Fruit fly (Drosophila melanogaster) whole organism, embryonic: Measurements from ENCODE around the gene hiro.

ENCODE experiments used
- Asciz ChIP-seq: fragments of 200-800 bp; sonication (Bioruptor generic); optimal IDR thresholded peaks from 2 replicates; lab custom pipeline; 2017; ENCODE audit warnings: missing biosample characterization, mild to moderate bottlenecking, missing genetic modification characterization, missing genetic modification reagents
- CG11456 ChIP-seq: fragments of 200-800 bp; sonication (Bioruptor generic); IDR thresholded peaks from 3 replicates; pipeline ENCODE4 v1.3.6; 2022; ENCODE audit warnings: missing biosample characterization, missing genetic modification characterization
- CG12104 ChIP-seq: fragments of 200-800 bp; sonication (Bioruptor generic); optimal IDR thresholded peaks from 3 replicates; lab custom pipeline; 2016; ENCODE audit warnings: missing biosample characterization, missing genetic modification characterization
- CG13775 ChIP-seq: fragments of 200-800 bp; sonication (Bioruptor generic); optimal IDR thresholded peaks from 3 replicates; lab custom pipeline; 2017; ENCODE audit warnings: missing biosample characterization, mild to moderate bottlenecking, missing genetic modification characterization
- CG14667 ChIP-seq: fragments of 200-800 bp; sonication (Bioruptor generic); IDR thresholded peaks from 2 replicates; pipeline ENCODE4 v1.3.6; 2022; ENCODE audit warnings: missing biosample characterization, missing genetic modification characterization
- CG15479 ChIP-seq: fragments of 200-800 bp; sonication (Bioruptor generic); optimal IDR thresholded peaks from 3 replicates; lab custom pipeline; 2019; ENCODE audit warnings: missing biosample characterization, mild to moderate bottlenecking, missing genetic modification characterization, moderate library complexity
- CG15514 ChIP-seq: fragments of 200-800 bp; sonication (Bioruptor generic); optimal IDR thresholded peaks from 3 replicates; lab custom pipeline; 2017; ENCODE audit warnings: missing biosample characterization, missing genetic modification characterization, mild to moderate bottlenecking, moderate library complexity, missing genetic modification reagents
- CG16813 ChIP-seq: fragments of 200-800 bp; sonication (Bioruptor generic); IDR thresholded peaks from 3 replicates; pipeline ENCODE4 v1.3.6; 2022; ENCODE audit warnings: missing biosample characterization, missing genetic modification characterization; ENCODE audit not compliant: partially characterized antibody
- CG2116 ChIP-seq: fragments of 200-800 bp; sonication (Bioruptor generic); optimal IDR thresholded peaks from 3 replicates; lab custom pipeline; 2018; ENCODE audit warnings: missing biosample characterization, mild to moderate bottlenecking, missing genetic modification characterization
- CG3995 ChIP-seq: fragments of 200-800 bp; sonication (Bioruptor generic); optimal IDR thresholded peaks from 3 replicates; lab custom pipeline; 2016; ENCODE audit warnings: missing biosample characterization, missing genetic modification characterization
- CG4617 ChIP-seq: fragments of 200-800 bp; sonication (Bioruptor generic); optimal IDR thresholded peaks from 3 replicates; lab custom pipeline; 2016; ENCODE audit warnings: missing biosample characterization, missing genetic modification characterization, borderline replicate concordance
- CG4730 ChIP-seq: fragments of 200-800 bp; sonication (Bioruptor generic); IDR thresholded peaks from 2 replicates; pipeline ENCODE4 v1.3.6; 2022; ENCODE audit warnings: missing biosample characterization, missing genetic modification characterization
- CG8924 ChIP-seq: fragments of 200-800 bp; optimal IDR thresholded peaks from 3 replicates; lab custom pipeline; 2019; ENCODE audit warnings: missing biosample characterization, mild to moderate bottlenecking, missing genetic modification characterization, moderate library complexity
- CG9215 ChIP-seq: fragments of 200-800 bp; sonication (Bioruptor generic); IDR thresholded peaks from 2 replicates; pipeline ENCODE4 v1.3.6; 2022; ENCODE audit warnings: missing biosample characterization, missing genetic modification characterization
- CG9727 ChIP-seq: fragments of 200-800 bp; sonication (Bioruptor generic); optimal IDR thresholded peaks from 3 replicates; lab custom pipeline; 2017; ENCODE audit warnings: missing biosample characterization, mild to moderate bottlenecking, missing genetic modification characterization
- CG9817 ChIP-seq: fragments of 200-800 bp; sonication (Bioruptor generic); optimal IDR thresholded peaks from 2 replicates; lab custom pipeline; 2018; ENCODE audit warnings: missing biosample characterization, mild to moderate bottlenecking, missing genetic modification characterization, moderate library complexity
- CG9876 ChIP-seq: fragments of 200-800 bp; sonication (Bioruptor generic); optimal IDR thresholded peaks from 2 replicates; lab custom pipeline; 2016; ENCODE audit warnings: missing biosample characterization, missing genetic modification characterization
- CTCF ChIP-seq: fragments of 200-800 bp; sonication (Bioruptor generic); optimal IDR thresholded peaks from 2 replicates; lab custom pipeline; 2017; ENCODE audit warnings: missing biosample characterization, mild to moderate bottlenecking, missing genetic modification characterization, moderate library complexity
- Dek ChIP-seq: fragments of 200-800 bp; sonication (Bioruptor generic); optimal IDR thresholded peaks from 3 replicates; lab custom pipeline; 2019; ENCODE audit warnings: missing biosample characterization, mild to moderate bottlenecking, missing genetic modification characterization, moderate library complexity
- Doc2 ChIP-seq: fragments of 200-800 bp; sonication (Bioruptor generic); IDR thresholded peaks from 2 replicates; pipeline ENCODE4 v1.3.6; 2022; ENCODE audit warnings: missing biosample characterization, missing genetic modification characterization
- Dp ChIP-seq: fragments of 200-800 bp; sonication (Bioruptor generic); optimal IDR thresholded peaks from 2 replicates; lab custom pipeline; 2018; ENCODE audit warnings: missing biosample characterization, mild to moderate bottlenecking, missing genetic modification characterization, moderate library complexity
- H2.0 ChIP-seq: fragments of 200-800 bp; sonication (Bioruptor generic); IDR thresholded peaks from 2 replicates; pipeline ENCODE4 v1.3.6; 2022; ENCODE audit warnings: missing biosample characterization, missing genetic modification characterization
- Kr ChIP-seq: fragments of 200-800 bp; sonication (Bioruptor generic); optimal IDR thresholded peaks from 2 replicates; lab custom pipeline; 2017; ENCODE audit warnings: missing biosample characterization, mild to moderate bottlenecking, missing genetic modification characterization
- Meics ChIP-seq: fragments of 200-800 bp; sonication (Bioruptor generic); optimal IDR thresholded peaks from 2 replicates; lab custom pipeline; 2017; ENCODE audit warnings: missing biosample characterization, mild to moderate bottlenecking, missing genetic modification characterization
- Vsx1 ChIP-seq: fragments of 200-800 bp; sonication (Bioruptor generic); optimal IDR thresholded peaks from 2 replicates; lab custom pipeline; 2017; ENCODE audit warnings: missing biosample characterization, mild to moderate bottlenecking, missing genetic modification characterization, missing genetic modification reagents
- Xbp1 ChIP-seq: fragments of 200-800 bp; sonication (Bioruptor generic); optimal IDR thresholded peaks from 3 replicates; lab custom pipeline; 2016; ENCODE audit warnings: missing biosample characterization, mild to moderate bottlenecking, missing genetic modification characterization
- ab ChIP-seq: fragments of 200-800 bp; sonication (Bioruptor generic); optimal IDR thresholded peaks from 2 replicates; lab custom pipeline; 2016; ENCODE audit warnings: missing biosample characterization, missing genetic modification characterization
- bsh ChIP-seq, 2 experiments: fragments of 200-800 bp; sonication (Bioruptor generic); optimal IDR thresholded peaks; 2 replicates each; lab custom pipeline; 2017 to 2018; ENCODE audit warnings: mild to moderate bottlenecking in 2 of 2, missing biosample characterization in 2 of 2, missing genetic modification characterization in 2 of 2, moderate library complexity in 1 of 2
- chinmo ChIP-seq: fragments of 200-800 bp; sonication (Bioruptor generic); IDR thresholded peaks from 4 replicates; pipeline ENCODE4 v1.3.6; 2022; ENCODE audit warnings: missing biosample characterization, missing genetic modification characterization; ENCODE audit not compliant: partially characterized antibody
- crol ChIP-seq: fragments of 200-800 bp; sonication (Bioruptor generic); IDR thresholded peaks from 2 replicates; pipeline ENCODE4 v1.3.6; 2022; ENCODE audit warnings: missing biosample characterization, missing genetic modification characterization
- da ChIP-seq: fragments of 200-800 bp; sonication (Bioruptor generic); optimal IDR thresholded peaks from 2 replicates; lab custom pipeline; 2016; ENCODE audit warnings: missing biosample characterization, missing genetic modification characterization
- dmrt11E ChIP-seq: fragments of 200-800 bp; sonication (Bioruptor generic); optimal IDR thresholded peaks from 3 replicates; lab custom pipeline; 2018; ENCODE audit warnings: missing biosample characterization, mild to moderate bottlenecking, missing genetic modification characterization, moderate library complexity
- dpn ChIP-seq, 2 experiments: fragments of 200-800 bp; sonication (Bioruptor generic); optimal IDR thresholded peaks; 3 replicates each; lab custom pipeline; 2016; ENCODE audit warnings: missing biosample characterization in 2 of 2, missing genetic modification characterization in 2 of 2
- exex ChIP-seq: fragments of 200-800 bp; sonication (Bioruptor generic); optimal IDR thresholded peaks from 4 replicates; lab custom pipeline; 2018; ENCODE audit warnings: missing biosample characterization, mild to moderate bottlenecking, missing genetic modification characterization, moderate library complexity
- fd96Cb ChIP-seq: fragments of 200-800 bp; sonication (Bioruptor generic); optimal IDR thresholded peaks from 2 replicates; lab custom pipeline; 2018; ENCODE audit warnings: missing biosample characterization, mild to moderate bottlenecking, missing genetic modification characterization, moderate library complexity
- inv ChIP-seq: fragments of 200-800 bp; sonication (Bioruptor generic); IDR thresholded peaks from 2 replicates; pipeline ENCODE4 v1.3.6; 2022; ENCODE audit warnings: missing biosample characterization, missing genetic modification characterization; ENCODE audit not compliant: partially characterized antibody
- lbe ChIP-seq: fragments of 200-800 bp; sonication (Bioruptor generic); optimal IDR thresholded peaks from 2 replicates; lab custom pipeline; 2016; ENCODE audit warnings: missing biosample characterization, mild to moderate bottlenecking, missing genetic modification characterization
- onecut ChIP-seq: fragments of 200-800 bp; sonication (Bioruptor generic); IDR thresholded peaks from 2 replicates; pipeline ENCODE4 v1.3.6; 2022; ENCODE audit warnings: missing biosample characterization, missing genetic modification characterization
- pan ChIP-seq, 4 experiments: fragments of >200 bp in 3 of 4; fragments of 200-800 bp in 1 of 4; sonication (Bioruptor generic) in 1 of 4; optimal IDR thresholded peaks in 3 of 4; IDR thresholded peaks in 1 of 4; 2 replicates each; pipeline versions ENCODE4 v1.3.6 to Lab custom; 2017 to 2022; ENCODE audit warnings: missing biosample characterization in 2 of 4, missing genetic modification characterization in 2 of 4, mixed read lengths in 1 of 4
- rib ChIP-seq: fragments of 200-800 bp; sonication (Bioruptor generic); IDR thresholded peaks from 2 replicates; pipeline ENCODE4 v1.3.6; 2022; ENCODE audit warnings: missing biosample characterization, missing genetic modification characterization
- row ChIP-seq: fragments of 200-800 bp; sonication (Bioruptor generic); IDR thresholded peaks from 3 replicates; pipeline ENCODE4 v1.3.6; 2022; ENCODE audit warnings: missing biosample characterization, missing genetic modification characterization
- sd ChIP-seq: fragments of 200-800 bp; sonication (Bioruptor generic); optimal IDR thresholded peaks from 3 replicates; lab custom pipeline; 2018; ENCODE audit warnings: missing biosample characterization, mild to moderate bottlenecking, missing genetic modification characterization, moderate library complexity
- tll ChIP-seq, 2 experiments: fragments of 200-800 bp in 1 of 2; fragments of >200 bp in 1 of 2; sonication (Bioruptor generic) in 1 of 2; optimal IDR thresholded peaks; 2 replicates each; lab custom pipeline; 2017 to 2019; ENCODE audit warnings: missing biosample characterization in 2 of 2, missing genetic modification characterization in 2 of 2, mild to moderate bottlenecking in 1 of 2, moderate library complexity in 1 of 2
- trh ChIP-seq: fragments of 200-800 bp; sonication (Bioruptor generic); optimal IDR thresholded peaks from 2 replicates; lab custom pipeline; 2016; ENCODE audit warnings: missing biosample characterization, missing genetic modification characterization
- usp ChIP-seq: fragments of >200 bp; optimal IDR thresholded peaks from 2 replicates; lab custom pipeline; 2017; ENCODE audit warnings: missing biosample characterization, missing genetic modification characterization
- zen ChIP-seq: fragments of 200-800 bp; sonication (Bioruptor generic); optimal IDR thresholded peaks from 3 replicates; lab custom pipeline; 2018; ENCODE audit warnings: missing biosample characterization, mild to moderate bottlenecking, missing genetic modification characterization, moderate library complexity

hiro gene

DNA sequence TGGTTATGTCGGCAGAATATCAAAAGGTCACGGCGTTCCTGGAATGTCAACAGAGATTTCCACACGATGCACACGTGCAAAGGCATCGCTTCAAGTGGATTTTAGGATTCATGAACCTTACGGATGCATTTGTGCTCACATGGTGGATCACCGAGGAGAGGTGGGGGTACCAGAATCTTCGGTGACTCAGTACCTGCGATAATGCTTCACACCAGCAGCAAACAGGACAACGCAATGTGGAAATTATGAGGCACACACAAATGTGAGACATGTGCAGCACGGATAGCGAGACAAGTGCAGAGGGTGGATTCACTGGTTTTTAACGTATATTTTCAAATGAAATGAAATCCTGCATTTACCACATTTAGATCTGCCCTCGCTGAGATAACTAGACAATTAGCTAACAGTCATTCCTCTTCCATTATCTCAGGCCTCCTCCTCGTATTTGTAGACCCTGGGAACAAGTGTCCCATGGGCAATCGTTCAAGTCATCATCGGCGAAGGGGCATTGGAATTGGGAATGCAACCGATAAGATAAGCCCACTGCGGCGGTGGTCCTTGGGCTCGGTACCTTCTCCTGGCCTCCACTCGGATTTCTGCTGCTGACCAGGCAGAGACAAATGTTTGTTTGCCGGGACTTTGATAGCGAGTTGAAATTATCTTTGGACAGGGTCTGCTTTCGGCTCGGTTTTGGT is 38.9 kb upstream of the hiro start (continued):
- TF ChIP-seq tll (GFP tag; optimal IDR thresholded peaks at IDR 0.05; lab: Kevin White, UChicago) (peak in 1 of 2 experiments; percentile 78), CG16813 (no peak; the same call in 2 of the 3 replicates), CG15479 (GFP tag; lab: Kevin White, UChicago) (peak; percentile 99), CG8924 (tag; lab: Kevin White, UChicago) (no peak), trh (GFP tag; lab: Kevin White, UChicago) (no peak), crol (0 out of 2 replicates have a peak, but pooled peaks have one; percentile 6), CTCF (no peak), pan (optimal IDR thresholded peaks at IDR 0.05; lab: Kevin White, UChicago) (peak in 1 of 2 experiments; percentile 44), pan (GFP tag; optimal IDR thresholded peaks at IDR 0.05 in 1 of 2, IDR thresholded peaks at IDR 0.05 in 1 of 2) (no peak), row (GFP tag; lab: Robert Waterston, UW) (peak; percentile 29; the same call in 1 of the 3 replicates), Kr (GFP tag; lab: Kevin White, UChicago) (peak; percentile 26), CG4730 (GFP tag; lab: Robert Waterston, UW) (0 out of 2 replicates have a peak, but pooled peaks have one; percentile 8), bsh (GFP tag; optimal IDR thresholded peaks at IDR 0.05; lab: Kevin White, UChicago) (no peak), Dp (GFP tag; lab: Kevin White, UChicago) (no peak), rib (GFP tag; lab: Robert Waterston, UW) (no peak), CG9876 (GFP tag; lab: Kevin White, UChicago) (no peak), chinmo (GFP tag; lab: Robert Waterston, UW) (0 out of 4 replicates have a peak, but pooled peaks have one; percentile 18), Dek (tag; lab: Kevin White, UChicago) (no peak), zen (tag; lab: Kevin White, UChicago) (peak; percentile 88)

DNA sequence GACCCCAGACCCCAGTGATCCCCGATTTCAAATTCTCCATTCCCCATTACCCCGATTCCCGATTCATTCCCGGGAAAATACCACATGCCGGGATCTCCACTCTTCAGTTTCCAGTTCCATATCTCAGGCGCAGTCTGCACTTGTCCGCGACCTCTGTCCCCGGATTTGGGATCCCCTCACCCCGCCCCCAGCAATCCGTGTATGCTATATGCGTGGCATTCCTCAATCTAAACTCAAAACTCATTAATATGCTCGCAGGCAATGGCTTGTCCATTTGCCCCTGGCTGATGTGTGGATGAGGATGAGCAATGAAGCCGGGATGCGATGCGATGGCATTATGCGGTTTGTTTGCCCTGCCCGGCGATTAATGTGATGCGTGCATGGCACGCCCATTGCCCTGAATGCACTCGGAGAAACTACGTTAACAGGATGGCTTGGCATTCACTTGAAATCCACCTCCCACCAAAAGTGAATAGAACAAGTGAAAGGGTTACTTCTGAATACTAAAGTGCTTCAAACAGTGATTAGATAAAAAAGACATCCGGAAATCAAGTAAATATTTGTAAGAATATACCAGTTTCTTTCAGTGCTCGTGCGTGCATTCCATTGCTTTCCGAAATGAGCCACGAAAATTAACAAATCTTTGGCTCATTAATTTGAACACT is 37.9 kb upstream of the hiro start:
- no peak for TF ChIP-seq Meics (GFP tag; lab: Kevin White, UChicago)
- peak; percentile 72 for TF ChIP-seq lbe (GFP tag; lab: Kevin White, UChicago)
- TF ChIP-seq fd96Cb (tag; lab: Kevin White, UChicago), result peak; percentile 86
- peak; percentile 50 for TF ChIP-seq CG4617 (GFP tag; lab: Kevin White, UChicago)
- TF ChIP-seq CG9817 (tag; lab: Kevin White, UChicago), result no peak
- no peak for TF ChIP-seq Doc2
- peak; percentile 45; the same call in 1 of the 2 replicates for TF ChIP-seq H2.0
- TF ChIP-seq onecut, result peak; percentile 72
- peak; percentile 45 for TF ChIP-seq sd
- TF ChIP-seq Vsx1 (GFP tag; lab: Kevin White, UChicago), result peak; percentile 9
- TF ChIP-seq CG2116, result peak; percentile 39
- peak; percentile 31 for TF ChIP-seq Asciz (GFP tag; lab: Kevin White, UChicago)
- TF ChIP-seq ab, result peak; percentile 14
- no peak for TF ChIP-seq CG3995 (GFP tag; lab: Kevin White, UChicago)
- no peak for TF ChIP-seq CG12104 (GFP tag; lab: Kevin White, UChicago)
- TF ChIP-seq inv (GFP tag; lab: Robert Waterston, UW), result no peak
- TF ChIP-seq CG15514 (GFP tag; lab: Kevin White, UChicago), result no peak
- peak; percentile 77 for TF ChIP-seq Xbp1 (GFP tag; lab: Kevin White, UChicago)
- peak; percentile 85 for TF ChIP-seq CG13775
- TF ChIP-seq dpn (GFP tag; optimal IDR thresholded peaks at IDR 0.05; lab: Kevin White, UChicago), result peak; percentile 68 to 76
- TF ChIP-seq CG4730 (GFP tag; lab: Robert Waterston, UW), result peak; percentile 65
- peak; percentile 98 for TF ChIP-seq dmrt11E (tag; lab: Kevin White, UChicago)
- TF ChIP-seq da (GFP tag; lab: Kevin White, UChicago), result peak; percentile 68
- TF ChIP-seq usp (GFP tag; lab: Kevin White, UChicago), result no peak
- TF ChIP-seq CG14667, result peak; percentile 72
- TF ChIP-seq tll (GFP tag; optimal IDR thresholded peaks at IDR 0.05; lab: Kevin White, UChicago), result no peak
- no peak for TF ChIP-seq CG11456 (GFP tag; lab: Robert Waterston, UW)
- peak; percentile 33; the same call in 1 of the 2 replicates for TF ChIP-seq CG9215 (GFP tag; lab: Robert Waterston, UW)
- no peak for TF ChIP-seq exex (tag; lab: Kevin White, UChicago)
- TF ChIP-seq CG9727, result peak; percentile 93
